Worm (Caenorhabditis elegans) whole organism, late embryonic: ENCODE results near the gene ani-1.

ENCODE experiments used
- T23F11.4 ChIP-seq: fragments of 200-800 bp; sonication (Bioruptor generic); optimal IDR thresholded peaks from 2 replicates; lab custom pipeline; 2018; ENCODE audit warnings: mild to moderate bottlenecking, missing genetic modification characterization, missing compliant biosample characterization
- ama-1 ChIP-seq: fragments of 150-350 bp; optimal IDR thresholded peaks from 2 replicates; lab custom pipeline; 2014
- ceh-48 ChIP-seq: sonication (generic microtip); optimal IDR thresholded peaks from 2 replicates; lab custom pipeline; 2016; ENCODE audit warnings: missing genetic modification characterization, inconsistent platforms, missing compliant biosample characterization
- hlh-30 ChIP-seq: sonication (generic microtip); optimal IDR thresholded peaks from 2 replicates; lab custom pipeline; 2017; ENCODE audit warnings: antibody characterized with exemption, missing genetic modification characterization, missing compliant biosample characterization; ENCODE audit not compliant: insufficient read depth
- hlh-8 ChIP-seq: sonication (generic microtip); optimal IDR thresholded peaks from 2 replicates; lab custom pipeline; 2016; ENCODE audit warnings: missing genotype, missing genetic modification characterization, missing compliant biosample characterization
- lim-6 ChIP-seq: sonication (generic microtip); optimal IDR thresholded peaks from 2 replicates; lab custom pipeline; 2016; ENCODE audit warnings: missing genetic modification characterization, missing compliant biosample characterization
- lin-11 ChIP-seq: fragments of 200-800 bp; sonication (Bioruptor generic); optimal IDR thresholded peaks from 2 replicates; lab custom pipeline; 2018; ENCODE audit warnings: mild to moderate bottlenecking, missing genetic modification characterization, missing compliant biosample characterization
- nfya-1 ChIP-seq: sonication (generic microtip); optimal IDR thresholded peaks from 2 replicates; lab custom pipeline; 2017; ENCODE audit warnings: missing genetic modification characterization, mild to moderate bottlenecking, missing compliant biosample characterization, antibody characterized with exemption, moderate library complexity
- nhr-232 ChIP-seq: sonication (generic microtip); optimal IDR thresholded peaks from 2 replicates; lab custom pipeline; 2016; ENCODE audit warnings: missing genetic modification characterization, missing compliant biosample characterization
- pha-4 ChIP-seq: fragments of 150-350 bp; optimal IDR thresholded peaks from 2 replicates; lab custom pipeline; 2018; ENCODE audit warnings: missing biosample characterization, missing genetic modification reagents, missing genetic modification characterization
- pqm-1 ChIP-seq: sonication (generic microtip); optimal IDR thresholded peaks from 2 replicates; lab custom pipeline; 2016; ENCODE audit warnings: missing genetic modification characterization, missing compliant biosample characterization
- sox-2 ChIP-seq: fragments of 200-800 bp; sonication (Bioruptor generic); IDR thresholded peaks from 2 replicates; pipeline ENCODE4 v1.3.6; 2022; ENCODE audit warnings: missing genetic modification reagents, missing genetic modification characterization, missing compliant biosample characterization
- tbx-2 ChIP-seq: sonication (generic microtip); optimal IDR thresholded peaks from 2 replicates; lab custom pipeline; 2016; ENCODE audit warnings: missing genetic modification characterization, missing compliant biosample characterization
- ttx-3 ChIP-seq: sonication (generic microtip); optimal IDR thresholded peaks from 2 replicates; lab custom pipeline; 2016; ENCODE audit warnings: missing genetic modification reagents, missing genetic modification characterization, missing compliant biosample characterization

ce11 chrIII:12491984-12492383 lies 38.8 kb upstream of the ani-1 start, which contains the start of gene Y49E10.25:
- TF ChIP-seq tbx-2 = no peak
- no peak for TF ChIP-seq hlh-30
- no peak for TF ChIP-seq nfya-1 (tag; lab: Kevin White, UChicago)
- TF ChIP-seq lin-11 = no peak
- TF ChIP-seq pha-4 (tag; lab: Kevin White, UChicago) = no peak
- no peak for TF ChIP-seq ttx-3 (tag; lab: Kevin White, UChicago)
- no peak for TF ChIP-seq pqm-1 (tag; lab: Kevin White, UChicago)
- TF ChIP-seq lim-6 (tag; lab: Kevin White, UChicago) = no peak
- TF ChIP-seq T23F11.4 (GFP tag; lab: Kevin White, UChicago) = no peak
- no peak for TF ChIP-seq sox-2 (GFP tag; lab: Robert Waterston, UW)
- no peak for TF ChIP-seq ceh-48 (tag; lab: Kevin White, UChicago)
- no peak for TF ChIP-seq ama-1 (lab: Kevin White, UChicago)
- no peak for TF ChIP-seq hlh-8 (tag; lab: Kevin White, UChicago)
- no peak for TF ChIP-seq nhr-232 (tag; lab: Kevin White, UChicago)
